Worm (Caenorhabditis elegans) whole organism, L4 larva: ENCODE results near the gene fbxb-103.
A peak's percentile ranks its signal among the peaks of the same experiment; 100 is the strongest.

ENCODE experiments used
- ces-1 ChIP-seq: fragments of 150-350 bp; sonication (generic microtip); optimal IDR thresholded peaks from 4 replicates; lab custom pipeline; 2014; ENCODE audit warnings: missing biosample characterization, missing genetic modification reagents, missing genetic modification characterization
- daf-12 ChIP-seq: fragments of 150-350 bp; optimal IDR thresholded peaks from 2 replicates; lab custom pipeline; 2014; ENCODE audit warnings: missing biosample characterization, missing genetic modification reagents, missing genetic modification characterization
- daf-19 ChIP-seq: fragments of 200-800 bp; sonication (Bioruptor generic); conservative IDR thresholded peaks from 2 replicates; pipeline ENCODE4 v1.3.6; 2022; ENCODE audit warnings: missing genetic modification characterization, missing compliant biosample characterization
- dmd-8 ChIP-seq: fragments of 200-800 bp; sonication (Bioruptor generic); IDR thresholded peaks from 2 replicates; pipeline ENCODE4 v1.3.6; 2022; ENCODE audit warnings: missing genetic modification characterization, missing compliant biosample characterization
- dve-1 ChIP-seq: sonication (generic microtip); optimal IDR thresholded peaks from 2 replicates; lab custom pipeline; 2017; ENCODE audit warnings: antibody characterized with exemption, mild to moderate bottlenecking, missing genetic modification characterization, missing compliant biosample characterization; ENCODE audit not compliant: insufficient read depth
- lir-3 ChIP-seq: sonication (generic microtip); optimal IDR thresholded peaks from 2 replicates; lab custom pipeline; 2016; ENCODE audit warnings: mild to moderate bottlenecking, missing genetic modification characterization, missing compliant biosample characterization
- nhr-102 ChIP-seq: sonication (generic microtip); optimal IDR thresholded peaks from 2 replicates; lab custom pipeline; 2016; ENCODE audit warnings: mild to moderate bottlenecking, missing genetic modification characterization, moderate library complexity, missing compliant biosample characterization
- nhr-28 ChIP-seq: fragments of 150-350 bp; optimal IDR thresholded peaks from 2 replicates; lab custom pipeline; 2014; ENCODE audit warnings: missing biosample characterization, missing genetic modification characterization
- nhr-6 ChIP-seq: fragments of 150-350 bp; optimal IDR thresholded peaks from 2 replicates; lab custom pipeline; 2014; ENCODE audit warnings: missing biosample characterization, missing genetic modification characterization
- nhr-76 ChIP-seq: fragments of 150-350 bp; optimal IDR thresholded peaks from 2 replicates; lab custom pipeline; 2014; ENCODE audit warnings: missing biosample characterization, missing genetic modification characterization
- snpc-4 ChIP-seq: fragments of 150-350 bp; optimal IDR thresholded peaks from 2 replicates; lab custom pipeline; 2014; ENCODE audit warnings: missing biosample characterization, missing genetic modification characterization
- unc-130 ChIP-seq: sonication (generic microtip); optimal IDR thresholded peaks from 2 replicates; lab custom pipeline; 2016; ENCODE audit warnings: missing genetic modification reagents, missing genetic modification characterization, missing compliant biosample characterization
- unc-39 ChIP-seq: sonication (generic microtip); optimal IDR thresholded peaks from 2 replicates; lab custom pipeline; 2017; ENCODE audit warnings: missing biosample characterization, missing genetic modification characterization

DNA sequence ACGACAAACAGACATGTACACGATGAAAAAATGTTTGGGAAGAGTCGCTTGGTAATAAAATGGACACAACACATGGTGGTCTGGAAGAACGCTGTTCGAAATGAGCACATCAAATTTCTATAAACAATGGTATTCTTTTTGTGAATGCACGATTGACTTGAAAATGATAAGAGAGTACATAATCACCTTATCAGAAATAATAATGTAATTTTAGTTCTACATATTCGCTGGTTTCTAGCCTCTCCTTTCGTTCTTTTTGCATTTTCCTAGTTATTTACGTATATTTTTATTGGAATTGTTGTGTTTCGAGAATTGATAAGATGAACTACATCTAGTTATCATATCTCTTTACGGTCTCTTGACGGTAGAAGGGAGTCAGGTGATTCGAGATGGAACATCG is 47.1 kb downstream of the fbxb-103 start:
- TF ChIP-seq snpc-4 = no peak
- TF ChIP-seq dmd-8 = no peak
- no peak for TF ChIP-seq nhr-76 (tag; lab: Kevin White, UChicago)
- no peak for TF ChIP-seq lir-3 (tag; lab: Kevin White, UChicago)
- TF ChIP-seq nhr-6 (tag; lab: Kevin White, UChicago) = peak; percentile 24
- TF ChIP-seq dve-1 (tag; lab: Kevin White, UChicago) = peak; percentile 49
- no peak for TF ChIP-seq daf-12 (tag; lab: Kevin White, UChicago)
- TF ChIP-seq daf-19 (GFP tag; lab: Robert Waterston, UW) = no peak
- TF ChIP-seq nhr-102 (tag; lab: Kevin White, UChicago) = no peak
- no peak for TF ChIP-seq unc-39 (tag; lab: Kevin White, UChicago)
- no peak for TF ChIP-seq unc-130 (GFP tag; lab: Kevin White, UChicago)
- TF ChIP-seq nhr-28 (tag; lab: Kevin White, UChicago) = peak; percentile 87
- TF ChIP-seq ces-1 (GFP tag; lab: Kevin White, UChicago) = no peak
